Worm (Caenorhabditis elegans): ENCODE results near the gene mltn-5.
A peak's percentile ranks its signal among the peaks of the same experiment; 100 is the strongest.

The mltn-5 gene

ce11 chrII:13962319-13962718 lies 37.3 kb downstream of the mltn-5 start, which contains the start of gene rpi-1:
Gene rpi-1 (minus strand): TSS chrII:13962419.
- TF ChIP-seq bed-3 (GFP tag; optimal IDR thresholded peaks at IDR 0.05): no peak
- no peak for TF ChIP-seq pha-4 (tag; optimal IDR thresholded peaks at IDR 0.05)
- TF ChIP-seq ces-1 (GFP tag; optimal IDR thresholded peaks at IDR 0.05): no peak
- TF ChIP-seq cnd-1 (tag; optimal IDR thresholded peaks at IDR 0.05): no peak
- TF ChIP-seq elt-3 (tag; optimal IDR thresholded peaks at IDR 0.05): no peak
- no peak for TF ChIP-seq lsy-2 (tag; optimal IDR thresholded peaks at IDR 0.05)
- no peak for TF ChIP-seq snpc-4 (tag; optimal IDR thresholded peaks at IDR 0.05)
- no peak for TF ChIP-seq mls-2 (tag; optimal IDR thresholded peaks at IDR 0.05)
- no peak for TF ChIP-seq zip-8 (tag; optimal IDR thresholded peaks at IDR 0.05)
- no peak for TF ChIP-seq nhr-237 (tag; optimal IDR thresholded peaks at IDR 0.05)
- TF ChIP-seq lin-13 (tag; optimal IDR thresholded peaks at IDR 0.05): no peak

DNA sequence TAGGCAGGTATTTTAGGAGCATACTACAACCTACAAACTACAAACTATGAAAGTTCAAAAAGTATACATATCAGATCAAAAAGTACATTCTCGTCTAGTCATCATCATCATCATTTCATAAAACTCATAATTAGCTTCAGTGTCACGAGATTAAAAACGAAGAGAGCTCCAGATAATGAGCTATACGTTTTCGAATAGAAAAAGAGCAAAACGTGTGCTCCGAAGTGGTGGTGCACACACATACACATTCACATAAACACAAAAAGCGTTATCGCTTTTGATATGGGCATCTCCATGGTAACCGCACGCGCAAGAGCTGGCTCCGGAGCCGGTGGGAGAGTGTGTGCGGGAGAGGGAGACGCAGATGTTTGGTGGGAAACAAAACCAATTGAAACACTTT lies 39.3 kb downstream of the mltn-5 start:
- TF ChIP-seq ztf-11 (tag; optimal IDR thresholded peaks at IDR 0.05) (no peak), M03D4.4 (tag; optimal IDR thresholded peaks at IDR 0.05) (no peak), ceh-43 (GFP tag; optimal IDR thresholded peaks at IDR 0.05) (no peak), nhr-2 (tag; optimal IDR thresholded peaks at IDR 0.05) (no peak), ham-2 (GFP tag; optimal IDR thresholded peaks at IDR 0.05) (no peak), lin-32 (GFP tag; optimal IDR thresholded peaks at IDR 0.05) (no peak)

DNA sequence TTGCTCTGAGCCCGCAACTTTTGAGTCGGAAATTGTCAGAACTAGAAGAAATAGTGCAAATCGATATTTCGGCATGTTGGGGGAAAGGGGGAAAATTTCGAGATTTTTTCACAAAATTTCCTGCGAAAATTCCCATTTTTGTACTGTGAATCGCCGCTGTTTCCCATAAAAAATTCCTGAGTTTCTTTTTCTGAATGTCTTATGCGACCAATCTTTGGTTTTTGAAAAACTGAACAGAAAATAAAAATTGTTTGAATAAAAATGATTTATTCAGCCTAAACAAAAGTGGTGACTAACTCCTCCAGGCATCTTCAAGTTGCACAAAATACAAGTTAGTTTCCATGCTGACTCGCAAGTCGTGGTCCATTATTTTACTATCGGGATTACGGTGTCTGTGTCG lies 41.2 kb downstream of the mltn-5 start, which contains the start of gene W07G1.7:
Gene W07G1.7, minus strand, starts transcription at position 101 of the 400 bp plus-strand sequence.
- TF ChIP-seq ceh-39 (tag; optimal IDR thresholded peaks at IDR 0.05): no peak

- TF ChIP-seq ham-2 (GFP tag; optimal IDR thresholded peaks at IDR 0.05): no peak
- TF ChIP-seq cnd-1 (tag; optimal IDR thresholded peaks at IDR 0.05): no peak
- TF ChIP-seq elt-3 (tag; optimal IDR thresholded peaks at IDR 0.05): no peak
- TF ChIP-seq lsy-2 (tag; optimal IDR thresholded peaks at IDR 0.05): no peak
- TF ChIP-seq ces-1 (GFP tag; optimal IDR thresholded peaks at IDR 0.05): no peak
- no peak for TF ChIP-seq unc-62 (GFP tag; optimal IDR thresholded peaks at IDR 0.05)
- TF ChIP-seq flh-1 (GFP tag; optimal IDR thresholded peaks at IDR 0.05): no peak
- no peak for TF ChIP-seq lin-13 (tag; optimal IDR thresholded peaks at IDR 0.05)
- no peak for TF ChIP-seq nhr-2 (tag; optimal IDR thresholded peaks at IDR 0.05)
- no peak for TF ChIP-seq nhr-237 (tag; optimal IDR thresholded peaks at IDR 0.05)
These were observed 44.0 kb downstream of the mltn-5 start, which contains the start of gene sre-43 for ce11 chrII:13968979-13969378. Gene sre-43 (minus strand): TSS chrII:13969079.

DNA sequence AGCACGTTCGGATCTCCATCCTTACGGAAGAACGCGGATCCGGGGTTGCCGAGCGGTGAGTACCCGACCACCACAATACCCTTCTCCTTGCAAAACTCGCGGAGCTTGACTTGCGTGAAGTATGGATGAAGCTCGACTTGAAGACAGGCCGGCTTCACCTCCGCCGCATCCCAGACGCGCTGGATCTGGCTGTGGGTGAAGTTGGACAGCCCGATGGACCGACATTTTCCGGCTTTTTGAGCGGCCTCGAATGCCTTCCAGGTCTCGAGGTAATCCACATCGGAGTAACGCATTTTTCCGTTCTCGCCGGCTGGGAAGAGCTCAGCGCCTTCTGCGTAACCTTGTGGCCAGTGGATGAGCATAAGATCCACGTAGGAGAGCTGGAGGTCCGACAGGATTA lies 47.2 kb downstream of the mltn-5 start:
- TF ChIP-seq zip-8 (tag; optimal IDR thresholded peaks at IDR 0.05) (no peak), nhr-76 (tag; optimal IDR thresholded peaks at IDR 0.05) (no peak), M03D4.4 (tag; optimal IDR thresholded peaks at IDR 0.05) (no peak), ceh-39 (tag; optimal IDR thresholded peaks at IDR 0.05) (no peak), pha-4 (tag; optimal IDR thresholded peaks at IDR 0.05) (no peak), ces-1 (GFP tag; optimal IDR thresholded peaks at IDR 0.05) (no peak)

- TF ChIP-seq bed-3 (GFP tag; optimal IDR thresholded peaks at IDR 0.05) (no peak), ceh-39 (tag; optimal IDR thresholded peaks at IDR 0.05) (peak; percentile 10), unc-120 (tag; optimal IDR thresholded peaks at IDR 0.05; ENCODE audit: poor library complexity, severe bottlenecking) (no peak), ces-1 (GFP tag; optimal IDR thresholded peaks at IDR 0.05) (peak; percentile 46), nhr-2 (tag; optimal IDR thresholded peaks at IDR 0.05) (peak; percentile 35), blmp-1 (tag; optimal IDR thresholded peaks at IDR 0.05) (no peak), flh-1 (GFP tag; optimal IDR thresholded peaks at IDR 0.05) (no peak), unc-39 (tag; optimal IDR thresholded peaks at IDR 0.05) (no peak)
These were observed 48.5 kb downstream of the mltn-5 start, which contains the start of gene Y39G8B.1 for ce11 chrII:13973514-13973913. Gene Y39G8B.1 (minus strand): TSS chrII:13973812.

- TF ChIP-seq ceh-43 (GFP tag; optimal IDR thresholded peaks at IDR 0.05) (no peak), nhr-2 (tag; optimal IDR thresholded peaks at IDR 0.05) (no peak), ceh-39 (tag; optimal IDR thresholded peaks at IDR 0.05) (no peak), nhr-237 (tag; optimal IDR thresholded peaks at IDR 0.05) (no peak)
These were observed 49.1 kb downstream of the mltn-5 start for ce11 chrII:13974136-13974535.

ce11 chrII:13976161-13976560 lies 51.2 kb downstream of the mltn-5 start, which contains the start of gene Y39G8B.2:
Gene Y39G8B.2 (minus strand): TSS chrII:13976221.
- peak; percentile 70 for TF ChIP-seq mls-2 (tag; optimal IDR thresholded peaks at IDR 0.05)
- peak; percentile 82 for TF ChIP-seq sptf-1 (tag; optimal IDR thresholded peaks at IDR 0.05)
- peak; percentile 41 for TF ChIP-seq ztf-11 (tag; optimal IDR thresholded peaks at IDR 0.05)
- peak; percentile 34 for TF ChIP-seq M03D4.4 (tag; optimal IDR thresholded peaks at IDR 0.05)
- peak; percentile 82 for TF ChIP-seq mep-1 (tag; optimal IDR thresholded peaks at IDR 0.05)
- TF ChIP-seq tbx-8 (GFP tag; optimal IDR thresholded peaks at IDR 0.05): peak; percentile 30
- peak; percentile 13 for TF ChIP-seq unc-62 (GFP tag; optimal IDR thresholded peaks at IDR 0.05)
- peak; percentile 66 for TF ChIP-seq drap-1 (GFP tag; optimal IDR thresholded peaks at IDR 0.05)
- TF ChIP-seq ceh-39 (tag; optimal IDR thresholded peaks at IDR 0.05): peak; percentile 66
- TF ChIP-seq ces-1 (GFP tag; optimal IDR thresholded peaks at IDR 0.05): peak; percentile 55
- no peak for TF ChIP-seq blmp-1 (tag; optimal IDR thresholded peaks at IDR 0.05)
- peak; percentile 52 for TF ChIP-seq ceh-83 (GFP tag; optimal IDR thresholded peaks at IDR 0.05)
- TF ChIP-seq snpc-4 (tag; optimal IDR thresholded peaks at IDR 0.05): no peak
- TF ChIP-seq unc-120 (tag; optimal IDR thresholded peaks at IDR 0.05; ENCODE audit: poor library complexity, severe bottlenecking): peak; percentile 96
- TF ChIP-seq lin-32 (GFP tag; optimal IDR thresholded peaks at IDR 0.05): no peak
- TF ChIP-seq nhr-76 (tag; optimal IDR thresholded peaks at IDR 0.05): no peak
- no peak for TF ChIP-seq elt-3 (tag; optimal IDR thresholded peaks at IDR 0.05)
- peak; percentile 90 for TF ChIP-seq pha-4 (tag; optimal IDR thresholded peaks at IDR 0.05)
- TF ChIP-seq mab-5 (tag; optimal IDR thresholded peaks at IDR 0.05): no peak
- TF ChIP-seq nhr-28 (tag; optimal IDR thresholded peaks at IDR 0.05): no peak
- TF ChIP-seq lsy-2 (tag; optimal IDR thresholded peaks at IDR 0.05): peak; percentile 86
- TF ChIP-seq ham-2 (GFP tag; optimal IDR thresholded peaks at IDR 0.05): peak; percentile 67
- no peak for TF ChIP-seq sem-2 (GFP tag; optimal IDR thresholded peaks at IDR 0.05)
- no peak for TF ChIP-seq flh-1 (GFP tag; optimal IDR thresholded peaks at IDR 0.05)
- TF ChIP-seq zip-8 (tag; optimal IDR thresholded peaks at IDR 0.05): no peak

Measured in whole organism, mixed stage, embryonic.